Worm (Caenorhabditis elegans) whole organism, midembryonic: ENCODE measurements around the gene bra-2.

ENCODE experiments used
- T22C8.4 ChIP-seq: fragments of 200-800 bp; sonication (Bioruptor generic); IDR thresholded peaks from 2 replicates; pipeline ENCODE4 v1.3.6; 2022; ENCODE audit warnings: missing genetic modification characterization, missing compliant biosample characterization
- cog-1 ChIP-seq: sonication (generic microtip); optimal IDR thresholded peaks from 2 replicates; lab custom pipeline; 2016; ENCODE audit warnings: missing genetic modification characterization, missing compliant biosample characterization
- flt-1 ChIP-seq: fragments of 200-800 bp; sonication (Bioruptor generic); IDR thresholded peaks from 2 replicates; pipeline ENCODE4 v1.3.6; 2022; ENCODE audit warnings: missing genetic modification characterization, missing compliant biosample characterization
- klf-2 ChIP-seq: fragments of 200-800 bp; sonication (Bioruptor generic); conservative IDR thresholded peaks from 2 replicates; pipeline ENCODE4 v1.3.6; 2022; ENCODE audit warnings: missing genetic modification reagents, missing genetic modification characterization, missing compliant biosample characterization
- med-1 ChIP-seq: sonication (generic microtip); optimal IDR thresholded peaks from 2 replicates; lab custom pipeline; 2017; ENCODE audit warnings: missing genetic modification characterization, mild to moderate bottlenecking, missing compliant biosample characterization, antibody characterized with exemption, missing genetic modification reagents; ENCODE audit not compliant: insufficient read depth
- ref-1 ChIP-seq: fragments of 200-800 bp; sonication (Bioruptor generic); conservative IDR thresholded peaks from 2 replicates; pipeline ENCODE4 v1.3.6; 2022; ENCODE audit warnings: missing genetic modification reagents, missing genetic modification characterization, missing compliant biosample characterization
- tab-1 ChIP-seq: fragments of 200-800 bp; sonication (Bioruptor generic); IDR thresholded peaks from 2 replicates; pipeline ENCODE4 v1.3.6; 2022; ENCODE audit warnings: missing genetic modification characterization, missing compliant biosample characterization
- ztf-23 ChIP-seq: fragments of 200-800 bp; sonication (Bioruptor generic); IDR thresholded peaks from 2 replicates; pipeline ENCODE4 v1.3.6; 2022; ENCODE audit warnings: missing genetic modification reagents, missing genetic modification characterization, missing compliant biosample characterization
- ztf-29 ChIP-seq: fragments of 200-800 bp; sonication (Bioruptor generic); IDR thresholded peaks from 2 replicates; pipeline ENCODE4 v1.3.6; 2022; ENCODE audit warnings: missing genetic modification reagents, missing genetic modification characterization, missing compliant biosample characterization

bra-2 gene

DNA sequence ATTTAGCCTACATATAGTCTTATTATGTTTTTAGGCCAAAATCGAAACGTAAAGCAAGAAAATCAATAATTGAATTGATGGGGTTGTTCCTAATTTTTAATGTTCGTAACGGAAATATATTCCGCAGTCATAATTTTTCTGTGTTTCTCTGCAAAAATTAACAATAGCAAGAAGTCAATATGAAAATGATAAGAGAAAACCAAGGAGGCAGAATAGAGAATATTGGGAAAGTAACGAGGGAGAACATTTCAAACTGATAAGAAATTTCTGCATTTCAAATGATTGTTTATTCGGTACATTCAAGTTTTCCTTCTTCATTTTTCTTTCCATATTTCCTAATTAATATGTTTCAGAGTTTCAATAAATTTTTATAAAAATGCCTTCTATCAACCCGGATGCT is 44.9 kb downstream of the bra-2 start, which contains the start of gene fbxa-54:
Gene fbxa-54 (plus strand): TSS at position 354 of the 400 bp plus-strand sequence.
- TF ChIP-seq ref-1 (GFP tag; lab: Robert Waterston, UW) (no peak), med-1 (no peak), flt-1 (GFP tag; lab: Robert Waterston, UW) (no peak), ztf-29 (no peak), ztf-23 (GFP tag; lab: Robert Waterston, UW) (no peak), tab-1 (no peak), klf-2 (GFP tag; lab: Robert Waterston, UW) (no peak), T22C8.4 (GFP tag; lab: Robert Waterston, UW) (no peak), cog-1 (no peak)
